Fruit fly (Drosophila melanogaster) whole organism, embryonic: ENCODE results near the gene CG7272.

Experiments used
- Atf3 ChIP-seq: fragments of 200-800 bp; sonication (Bioruptor generic); optimal IDR thresholded peaks from 3 replicates; lab custom pipeline; 2016; ENCODE audit warnings: missing biosample characterization, missing genetic modification characterization
- Awh ChIP-seq: fragments of 200-800 bp; sonication (Bioruptor generic); IDR thresholded peaks from 2 replicates; pipeline ENCODE4, ENCODE4 v1.3.6; 2022; ENCODE audit warnings: missing biosample characterization, missing genetic modification characterization
- CG10979 ChIP-seq: fragments of 200-800 bp; sonication (Bioruptor generic); optimal IDR thresholded peaks from 2 replicates; lab custom pipeline; 2018; ENCODE audit warnings: missing biosample characterization, mild to moderate bottlenecking, missing genetic modification characterization, moderate library complexity
- CG12744 ChIP-seq: fragments of 200-800 bp; sonication (Bioruptor generic); optimal IDR thresholded peaks from 2 replicates; lab custom pipeline; 2016; ENCODE audit warnings: missing biosample characterization, missing genetic modification characterization
- CG14441 ChIP-seq: fragments of 200-800 bp; sonication (Bioruptor generic); IDR thresholded peaks from 2 replicates; pipeline ENCODE4 v1.3.6; 2022; ENCODE audit warnings: missing biosample characterization, missing genetic modification characterization
- CG14710 ChIP-seq: fragments of 200-800 bp; sonication (Bioruptor generic); optimal IDR thresholded peaks from 3 replicates; lab custom pipeline; 2019; ENCODE audit warnings: missing biosample characterization, mild to moderate bottlenecking, missing genetic modification characterization, moderate library complexity
- CG15269 ChIP-seq: fragments of 200-800 bp; sonication (Bioruptor generic); optimal IDR thresholded peaks from 2 replicates; lab custom pipeline; 2018; ENCODE audit warnings: missing biosample characterization, mild to moderate bottlenecking, missing genetic modification characterization, moderate library complexity
- CG15696 ChIP-seq: fragments of 200-800 bp; sonication (Bioruptor generic); optimal IDR thresholded peaks from 2 replicates; lab custom pipeline; 2019; ENCODE audit warnings: missing biosample characterization, mild to moderate bottlenecking, missing genetic modification characterization, moderate library complexity
- CG17361 ChIP-seq: fragments of 200-800 bp; sonication (Bioruptor generic); IDR thresholded peaks from 3 replicates; pipeline ENCODE4 v1.3.6; 2022; ENCODE audit warnings: missing biosample characterization, missing genetic modification characterization
- CG1832 ChIP-seq: fragments of 200-800 bp; sonication (Bioruptor generic); optimal IDR thresholded peaks from 2 replicates; lab custom pipeline; 2017; ENCODE audit warnings: missing biosample characterization, mild to moderate bottlenecking, missing genetic modification characterization, inconsistent platforms
- CG2129 ChIP-seq: fragments of 200-800 bp; sonication (Bioruptor generic); IDR thresholded peaks from 2 replicates; pipeline ENCODE4 v1.3.6; 2022; ENCODE audit warnings: missing biosample characterization, missing genetic modification characterization; ENCODE audit not compliant: partially characterized antibody
- CG2712 ChIP-seq: fragments of 200-800 bp; optimal IDR thresholded peaks from 3 replicates; lab custom pipeline; 2019; ENCODE audit warnings: missing biosample characterization, mild to moderate bottlenecking, missing genetic modification characterization, moderate library complexity
- CG3407 ChIP-seq: fragments of 200-800 bp; sonication (Bioruptor generic); optimal IDR thresholded peaks from 2 replicates; lab custom pipeline; 2018; ENCODE audit warnings: missing biosample characterization, mild to moderate bottlenecking, missing genetic modification characterization
- CG3726 ChIP-seq: fragments of 200-800 bp; sonication (Bioruptor generic); IDR thresholded peaks from 3 replicates; pipeline ENCODE4, ENCODE4 v1.3.6; 2022; ENCODE audit warnings: missing biosample characterization, missing genetic modification characterization
- CG6272 ChIP-seq: fragments of 200-800 bp; sonication (Bioruptor generic); IDR thresholded peaks from 2 replicates; pipeline ENCODE4 v1.3.6; 2022; ENCODE audit warnings: missing biosample characterization, missing genetic modification characterization
- CG6791 ChIP-seq: fragments of 200-800 bp; sonication (Bioruptor generic); IDR thresholded peaks from 3 replicates; pipeline ENCODE4 v1.3.6; 2022; ENCODE audit warnings: missing biosample characterization, missing genetic modification characterization; ENCODE audit not compliant: partially characterized antibody
- CG7271 ChIP-seq: fragments of 200-800 bp; sonication (Bioruptor generic); optimal IDR thresholded peaks from 2 replicates; lab custom pipeline; 2018; ENCODE audit warnings: missing biosample characterization, mild to moderate bottlenecking, missing genetic modification characterization, moderate library complexity
- CG7556 ChIP-seq: fragments of 200-800 bp; sonication (Bioruptor generic); optimal IDR thresholded peaks from 2 replicates; lab custom pipeline; 2017; ENCODE audit warnings: missing biosample characterization, mild to moderate bottlenecking, missing genetic modification characterization
- D ChIP-seq, 2 experiments: fragments of 200-800 bp in 1 of 2; fragments of >200 bp in 1 of 2; sonication (Bioruptor generic) in 1 of 2; optimal IDR thresholded peaks; 2 replicates in 1 of 2; 3 replicates in 1 of 2; lab custom pipeline; 2017; ENCODE audit warnings: mild to moderate bottlenecking in 1 of 2, missing biosample characterization in 1 of 2, missing genetic modification characterization in 1 of 2, missing genetic modification reagents in 1 of 2
- Gsc ChIP-seq: fragments of 200-800 bp; sonication (Bioruptor generic); IDR thresholded peaks from 2 replicates; pipeline ENCODE4 v1.3.6; 2022; ENCODE audit warnings: missing biosample characterization, missing genetic modification characterization
- Hr39 ChIP-seq: fragments of >200 bp; optimal IDR thresholded peaks from 2 replicates; lab custom pipeline; 2017
- Jarid2 ChIP-seq: fragments of 200-800 bp; sonication (Bioruptor generic); optimal IDR thresholded peaks from 3 replicates; lab custom pipeline; 2017; ENCODE audit warnings: mild to moderate bottlenecking, missing biosample characterization, missing genetic modification reagents, missing genetic modification characterization
- Opbp ChIP-seq: fragments of 200-800 bp; sonication (Bioruptor generic); IDR thresholded peaks from 3 replicates; pipeline ENCODE4 v1.3.6; 2022; ENCODE audit warnings: missing biosample characterization, missing genetic modification characterization; ENCODE audit not compliant: partially characterized antibody
- Sox102F ChIP-seq: fragments of 200-800 bp; sonication (Bioruptor generic); optimal IDR thresholded peaks from 2 replicates; lab custom pipeline; 2018; ENCODE audit warnings: missing biosample characterization, mild to moderate bottlenecking, missing genetic modification characterization, moderate library complexity
- Spps ChIP-seq: fragments of 200-800 bp; sonication (Bioruptor generic); optimal IDR thresholded peaks from 2 replicates; lab custom pipeline; 2018; ENCODE audit warnings: missing biosample characterization, mild to moderate bottlenecking, missing genetic modification characterization
- Xrp1 ChIP-seq: fragments of 200-800 bp; sonication (Bioruptor generic); IDR thresholded peaks from 2 replicates; pipeline ENCODE4 v1.3.6; 2022; ENCODE audit warnings: missing biosample characterization, missing genetic modification characterization
- ara ChIP-seq: fragments of 200-800 bp; sonication (Bioruptor generic); IDR thresholded peaks from 2 replicates; pipeline ENCODE4 v1.3.6; 2022; ENCODE audit warnings: missing biosample characterization, missing genetic modification characterization
- bsh ChIP-seq, 2 experiments: fragments of 200-800 bp; sonication (Bioruptor generic); optimal IDR thresholded peaks; 2 replicates each; lab custom pipeline; 2017 to 2018; ENCODE audit warnings: mild to moderate bottlenecking in 2 of 2, missing biosample characterization in 2 of 2, missing genetic modification characterization in 2 of 2, moderate library complexity in 1 of 2
- cato ChIP-seq: fragments of 200-800 bp; sonication (Bioruptor generic); optimal IDR thresholded peaks from 2 replicates; lab custom pipeline; 2016; ENCODE audit warnings: missing biosample characterization, missing genetic modification characterization, borderline replicate concordance
- cg ChIP-seq: fragments of 200-800 bp; sonication (Bioruptor generic); optimal IDR thresholded peaks from 3 replicates; lab custom pipeline; 2019; ENCODE audit warnings: missing biosample characterization, mild to moderate bottlenecking, missing genetic modification characterization, moderate library complexity
- gcm2 ChIP-seq: fragments of 200-800 bp; sonication (Bioruptor generic); optimal IDR thresholded peaks from 2 replicates; lab custom pipeline; 2016; ENCODE audit warnings: missing biosample characterization, missing genetic modification characterization
- hth ChIP-seq: fragments of >200 bp; optimal IDR thresholded peaks from 2 replicates; lab custom pipeline; 2017; ENCODE audit warnings: inconsistent platforms
- insv ChIP-seq, 2 experiments: fragments of 200-800 bp; sonication (Bioruptor generic); optimal IDR thresholded peaks; 3 replicates each; lab custom pipeline; 2016 to 2018; ENCODE audit warnings: missing biosample characterization in 2 of 2, missing genetic modification characterization in 2 of 2
- kay ChIP-seq: fragments of 200-800 bp; sonication (Bioruptor generic); optimal IDR thresholded peaks from 2 replicates; lab custom pipeline; 2016; ENCODE audit warnings: missing biosample characterization, missing genetic modification characterization
- kni ChIP-seq: fragments of 200-800 bp; sonication (Bioruptor generic); optimal IDR thresholded peaks from 3 replicates; lab custom pipeline; 2017; ENCODE audit warnings: mild to moderate bottlenecking, missing biosample characterization, missing genetic modification reagents, missing genetic modification characterization
- lab ChIP-seq: fragments of 200-800 bp; sonication (Bioruptor generic); optimal IDR thresholded peaks from 3 replicates; lab custom pipeline; 2017; ENCODE audit warnings: missing biosample characterization, missing genetic modification characterization, mild to moderate bottlenecking, moderate library complexity, missing genetic modification reagents
- lov ChIP-seq, 2 experiments: fragments of 200-800 bp in 1 of 2; fragments of >200 bp in 1 of 2; sonication (Bioruptor generic) in 1 of 2; IDR thresholded peaks in 1 of 2; optimal IDR thresholded peaks in 1 of 2; 2 replicates in 1 of 2; 3 replicates in 1 of 2; pipeline versions ENCODE4 v1.3.6 to Lab custom; 2017 to 2022; ENCODE audit warnings: missing biosample characterization in 1 of 2, missing genetic modification characterization in 1 of 2
- phol ChIP-seq: fragments of 200-800 bp; sonication (Bioruptor generic); optimal IDR thresholded peaks from 3 replicates; lab custom pipeline; 2018; ENCODE audit warnings: missing biosample characterization, mild to moderate bottlenecking, missing genetic modification characterization, moderate library complexity
- pros ChIP-seq: fragments of 200-800 bp; sonication (Bioruptor generic); optimal IDR thresholded peaks from 3 replicates; lab custom pipeline; 2019; ENCODE audit warnings: missing biosample characterization, mild to moderate bottlenecking, missing genetic modification characterization, moderate library complexity
- ranshi ChIP-seq: fragments of 200-800 bp; sonication (Bioruptor generic); IDR thresholded peaks from 2 replicates; pipeline ENCODE4 v1.3.6; 2022; ENCODE audit warnings: missing biosample characterization, missing genetic modification characterization
- ro ChIP-seq: fragments of 200-800 bp; sonication (Bioruptor generic); IDR thresholded peaks from 2 replicates; pipeline ENCODE4 v1.3.6; 2022; ENCODE audit warnings: missing biosample characterization, missing genetic modification characterization
- so ChIP-seq: fragments of 200-800 bp; sonication (Bioruptor generic); IDR thresholded peaks from 3 replicates; pipeline ENCODE4 v1.3.6; 2022; ENCODE audit warnings: missing biosample characterization, missing genetic modification characterization
- sqz ChIP-seq: fragments of 200-800 bp; sonication (Bioruptor generic); optimal IDR thresholded peaks from 3 replicates; lab custom pipeline; 2018; ENCODE audit warnings: missing biosample characterization, mild to moderate bottlenecking, missing genetic modification characterization
- tap ChIP-seq: fragments of 200-800 bp; optimal IDR thresholded peaks from 3 replicates; lab custom pipeline; 2019; ENCODE audit warnings: missing biosample characterization, mild to moderate bottlenecking, missing genetic modification characterization, moderate library complexity
- vvl ChIP-seq: fragments of 200-800 bp; sonication (Bioruptor generic); IDR thresholded peaks from 2 replicates; pipeline ENCODE4 v1.3.6; 2022; ENCODE audit warnings: missing biosample characterization, missing genetic modification characterization
- zf30C ChIP-seq: fragments of 200-800 bp; sonication (Bioruptor generic); optimal IDR thresholded peaks from 3 replicates; lab custom pipeline; 2018; ENCODE audit warnings: missing biosample characterization, mild to moderate bottlenecking, missing genetic modification characterization
- zfh2 ChIP-seq: fragments of 200-800 bp; sonication (Bioruptor generic); optimal IDR thresholded peaks from 2 replicates; lab custom pipeline; 2016; ENCODE audit warnings: missing biosample characterization, missing genetic modification characterization

The CG7272 gene

dm6 chr3L:15544455-15545415, 44.0 kb downstream of the CG7272 start (continued):
- TF ChIP-seq tap (tag; lab: Kevin White, UChicago): no peak
- no peak for TF ChIP-seq Hr39 (lab: Kevin White, UChicago)
- peak; percentile 23 for TF ChIP-seq phol
- TF ChIP-seq bsh (GFP tag; optimal IDR thresholded peaks at IDR 0.05; lab: Kevin White, UChicago): peak in 1 of 2 experiments; percentile 20
- TF ChIP-seq zf30C: peak; percentile 45
- TF ChIP-seq cato (GFP tag; lab: Kevin White, UChicago): no peak
- TF ChIP-seq ranshi: 0 out of 2 replicates have a peak, but pooled peaks have one; percentile 6
- TF ChIP-seq CG15269: no peak
- peak; percentile 17 for TF ChIP-seq Sox102F (GFP tag; lab: Kevin White, UChicago)
- TF ChIP-seq pros (GFP tag; lab: Kevin White, UChicago): peak; percentile 12
- TF ChIP-seq CG10979 (tag; lab: Kevin White, UChicago): peak; percentile 8
- TF ChIP-seq CG14441 (GFP tag; lab: Robert Waterston, UW): no peak
- TF ChIP-seq kni (GFP tag; lab: Kevin White, UChicago): peak; percentile 17
- TF ChIP-seq hth (lab: Kevin White, UChicago): no peak
- no peak for TF ChIP-seq CG15696 (tag; lab: Kevin White, UChicago)
- TF ChIP-seq ro (GFP tag; lab: Robert Waterston, UW): no peak
- no peak for TF ChIP-seq CG7271 (tag; lab: Kevin White, UChicago)
- TF ChIP-seq CG6272 (GFP tag; lab: Robert Waterston, UW): no peak
- no peak for TF ChIP-seq CG6791 (GFP tag; lab: Robert Waterston, UW)
- no peak for TF ChIP-seq Gsc (GFP tag; lab: Robert Waterston, UW)
- TF ChIP-seq CG14710 (tag; lab: Kevin White, UChicago): peak; percentile 6
- TF ChIP-seq D (optimal IDR thresholded peaks at IDR 0.05; lab: Kevin White, UChicago): no peak
- peak; percentile 33 for TF ChIP-seq D (GFP tag; optimal IDR thresholded peaks at IDR 0.05; lab: Kevin White, UChicago)
- no peak for TF ChIP-seq Spps
- no peak for TF ChIP-seq CG2129 (GFP tag; lab: Robert Waterston, UW)
- peak; percentile 41; the same call in 2 of the 3 replicates for TF ChIP-seq CG17361 (GFP tag; lab: Robert Waterston, UW)
- no peak for TF ChIP-seq Atf3 (GFP tag; lab: Kevin White, UChicago)
- TF ChIP-seq lab (GFP tag; lab: Kevin White, UChicago): peak; percentile 12
- no peak for TF ChIP-seq gcm2 (GFP tag; lab: Kevin White, UChicago)
- TF ChIP-seq vvl (GFP tag; lab: Robert Waterston, UW): peak; percentile 12; the same call in 1 of the 2 replicates
- TF ChIP-seq CG3407 (GFP tag; lab: Kevin White, UChicago): no peak
- TF ChIP-seq lov (optimal IDR thresholded peaks at IDR 0.05; lab: Kevin White, UChicago): no peak
- 0 out of 3 replicates have a peak, but pooled peaks have one; percentile 32 for TF ChIP-seq lov (GFP tag; IDR thresholded peaks at IDR 0.05; lab: Robert Waterston, UW)
- TF ChIP-seq sqz (GFP tag; lab: Kevin White, UChicago): no peak
- no peak for TF ChIP-seq zfh2 (GFP tag; lab: Kevin White, UChicago)
- peak; percentile 35 for TF ChIP-seq Xrp1 (GFP tag; lab: Robert Waterston, UW)
- no peak for TF ChIP-seq so
- TF ChIP-seq insv (GFP tag; optimal IDR thresholded peaks at IDR 0.05; lab: Kevin White, UChicago): no peak
- no peak for TF ChIP-seq kay
- TF ChIP-seq Awh: no peak
- no peak for TF ChIP-seq CG1832
- 0 out of 3 replicates have a peak, but pooled peaks have one; percentile 12 for TF ChIP-seq Opbp (GFP tag; lab: Robert Waterston, UW)
- TF ChIP-seq CG12744 (GFP tag; lab: Kevin White, UChicago): no peak
- peak; percentile 88 for TF ChIP-seq cg (GFP tag; lab: Kevin White, UChicago)
- no peak for TF ChIP-seq CG3726 (GFP tag; lab: Robert Waterston, UW)
- TF ChIP-seq CG2712 (tag; lab: Kevin White, UChicago): no peak
- no peak for TF ChIP-seq Jarid2 (GFP tag; lab: Kevin White, UChicago)
- peak; percentile 19; the same call in 1 of the 2 replicates for TF ChIP-seq ara (GFP tag; lab: Robert Waterston, UW)
- TF ChIP-seq CG7556 (GFP tag; lab: Kevin White, UChicago): no peak
